Fruit fly (Drosophila melanogaster): ENCODE data around the gene jumu.

- TF ChIP-seq bab1 (GFP tag; optimal IDR thresholded peaks at IDR 0.05): no peak
- peak; percentile 53 for TF ChIP-seq pad (GFP tag; optimal IDR thresholded peaks at IDR 0.05)
- TF ChIP-seq CG7045 (GFP tag; optimal IDR thresholded peaks at IDR 0.05): peak; percentile 83
- TF ChIP-seq ovo (GFP tag; optimal IDR thresholded peaks at IDR 0.05): peak; percentile 75
- TF ChIP-seq Crg-1 (GFP tag; optimal IDR thresholded peaks at IDR 0.05): peak; percentile 28
- TF ChIP-seq kay (GFP tag; ENCODE audit: borderline replicate concordance): peak; percentile 93
- TF ChIP-seq cnc (optimal IDR thresholded peaks at IDR 0.05): no peak
- peak; percentile 76 for TF ChIP-seq CG7101 (tag; optimal IDR thresholded peaks at IDR 0.05)
- peak; percentile 77 for TF ChIP-seq CG14711 (tag; optimal IDR thresholded peaks at IDR 0.05)
- TF ChIP-seq CG33017 (tag; optimal IDR thresholded peaks at IDR 0.05): peak; percentile 76
These were observed 41.0 kb downstream of the jumu start for dm6 chr3R:10390914-10391377.

All from whole organism, adult.